Worm (Caenorhabditis elegans) whole organism, mixed stage, embryonic: Measurements from ENCODE around the gene Y39B6A.7.

Experiments
- blmp-1 ChIP-seq: fragments of 150-350 bp; optimal IDR thresholded peaks from 2 replicates; lab custom pipeline; 2014; ENCODE audit warnings: missing biosample characterization, missing genetic modification characterization
- ces-1 ChIP-seq: fragments of 150-350 bp; optimal IDR thresholded peaks from 2 replicates; lab custom pipeline; 2014; ENCODE audit warnings: missing biosample characterization, missing genetic modification reagents, missing genetic modification characterization
- elt-1 ChIP-seq: sonication (generic microtip); optimal IDR thresholded peaks from 2 replicates; lab custom pipeline; 2017; ENCODE audit warnings: missing genetic modification characterization, mild to moderate bottlenecking, missing compliant biosample characterization, antibody characterized with exemption, moderate library complexity, borderline replicate concordance; ENCODE audit not compliant: insufficient read depth
- lsy-2 ChIP-seq: fragments of 150-350 bp; optimal IDR thresholded peaks from 2 replicates; lab custom pipeline; 2014; ENCODE audit warnings: missing biosample characterization, missing genetic modification characterization
- mep-1 ChIP-seq: fragments of 150-350 bp; optimal IDR thresholded peaks from 2 replicates; lab custom pipeline; 2017; ENCODE audit warnings: missing biosample characterization, missing genetic modification reagents, missing genetic modification characterization, inconsistent platforms
- nhr-28 ChIP-seq: fragments of 150-350 bp; optimal IDR thresholded peaks from 2 replicates; lab custom pipeline; 2014; ENCODE audit warnings: missing biosample characterization, missing genetic modification characterization
- nhr-76 ChIP-seq: sonication (generic microtip); optimal IDR thresholded peaks from 2 replicates; lab custom pipeline; 2017; ENCODE audit warnings: missing biosample characterization, missing genetic modification characterization
- pha-4 ChIP-seq: fragments of 150-350 bp; optimal IDR thresholded peaks from 2 replicates; lab custom pipeline; 2018; ENCODE audit warnings: missing biosample characterization, missing genetic modification reagents, missing genetic modification characterization
- sptf-1 ChIP-seq: sonication (generic microtip); optimal IDR thresholded peaks from 2 replicates; lab custom pipeline; 2017; ENCODE audit warnings: mild to moderate bottlenecking, missing genetic modification characterization, moderate library complexity, missing compliant biosample characterization
- unc-120 ChIP-seq: sonication (generic microtip); optimal IDR thresholded peaks from 2 replicates; lab custom pipeline; 2017; ENCODE audit warnings: missing genetic modification characterization, missing compliant biosample characterization; ENCODE audit not compliant: poor library complexity, severe bottlenecking
- unc-62 ChIP-seq: fragments of 150-350 bp; optimal IDR thresholded peaks from 2 replicates; lab custom pipeline; 2014; ENCODE audit warnings: missing biosample characterization, missing genetic modification reagents, missing genetic modification characterization
- ztf-11 ChIP-seq: fragments of 150-350 bp; optimal IDR thresholded peaks from 2 replicates; lab custom pipeline; 2014; ENCODE audit warnings: missing biosample characterization, missing genetic modification characterization

ce11 chrV:19177070-19177469, 28.1 kb upstream of the Y39B6A.7 start:
- TF ChIP-seq nhr-76 (tag; lab: Kevin White, UChicago) = no peak
- no peak for TF ChIP-seq pha-4
- TF ChIP-seq sptf-1 (tag; lab: Kevin White, UChicago) = no peak
- no peak for TF ChIP-seq mep-1 (tag; lab: Kevin White, UChicago)
- no peak for TF ChIP-seq nhr-28
- no peak for TF ChIP-seq unc-62 (GFP tag; lab: Kevin White, UChicago)
- TF ChIP-seq unc-120 = no peak
- TF ChIP-seq elt-1 (tag; lab: Kevin White, UChicago) = no peak
- TF ChIP-seq lsy-2 (tag; lab: Kevin White, UChicago) = no peak
- TF ChIP-seq ces-1 (GFP tag; lab: Kevin White, UChicago) = peak; percentile 85
- TF ChIP-seq ztf-11 = no peak
- TF ChIP-seq blmp-1 = no peak
